Worm (Caenorhabditis elegans): ENCODE data around the gene T05A8.3.
"Not testable (repeated sequence)": the region's sequence is repeated elsewhere in the genome, so short reads cannot be mapped to it uniquely, and the experiment has no call there.

T05A8.3 gene

ce11 chrII:2665081-2665480 is 52.2 kb downstream of the T05A8.3 start, which contains the start of gene F22E5.2:
F22E5.2 (plus strand) TSS chrII:2665381.
- not testable (repeated sequence) for TF ChIP-seq C34F6.9 (tag; optimal IDR thresholded peaks at IDR 0.05); unc-55 (GFP tag; optimal IDR thresholded peaks at IDR 0.05); mab-5 (tag; optimal IDR thresholded peaks at IDR 0.05)
